Fruit fly (Drosophila melanogaster): Measurements from ENCODE around the gene Oga.

Oga gene

dm6 chr3R:21176663-21177145 is 42.2 kb upstream of the Oga start (continued):
- peak; percentile 24 for TF ChIP-seq CG10209 (GFP tag; optimal IDR thresholded peaks at IDR 0.05)
- TF ChIP-seq al (GFP tag; IDR thresholded peaks at IDR 0.05) = peak; percentile 41
- TF ChIP-seq dysf (GFP tag; IDR thresholded peaks at IDR 0.05) = peak; percentile 51; the same call in 2 of the 3 replicates
- TF ChIP-seq wek (GFP tag; optimal IDR thresholded peaks at IDR 0.05) = peak; percentile 31
- no peak for TF ChIP-seq Atf-2 (GFP tag; optimal IDR thresholded peaks at IDR 0.05)
- TF ChIP-seq CG11695 (GFP tag; IDR thresholded peaks at IDR 0.05) = 0 out of 3 replicates have a peak, but pooled peaks have one; percentile 35
- TF ChIP-seq rib (GFP tag; IDR thresholded peaks at IDR 0.05) = 0 out of 2 replicates have a peak, but pooled peaks have one; percentile 38
- peak; percentile 5 for TF ChIP-seq nau (GFP tag; optimal IDR thresholded peaks at IDR 0.05)
- peak; percentile 21 for TF ChIP-seq Hand (GFP tag; optimal IDR thresholded peaks at IDR 0.05)
- TF ChIP-seq CG17328 (GFP tag; IDR thresholded peaks at IDR 0.05) = peak; percentile 32; the same call in 1 of the 2 replicates
- TF ChIP-seq CG1233 (GFP tag; optimal IDR thresholded peaks at IDR 0.05) = peak; percentile 22
- TF ChIP-seq CG15269 (tag; optimal IDR thresholded peaks at IDR 0.05) = peak; percentile 12
- 0 out of 2 replicates have a peak, but pooled peaks have one; percentile 6 for TF ChIP-seq Xrp1 (GFP tag; IDR thresholded peaks at IDR 0.05)
- TF ChIP-seq CG9609 (GFP tag; optimal IDR thresholded peaks at IDR 0.05) = no peak
- TF ChIP-seq CG18011 (GFP tag; optimal IDR thresholded peaks at IDR 0.05) = peak; percentile 8
- TF ChIP-seq CG9932 (GFP tag; IDR thresholded peaks at IDR 0.05) = peak; percentile 43; the same call in 1 of the 2 replicates
- TF ChIP-seq Ptx1 (GFP tag; IDR thresholded peaks at IDR 0.05) = 0 out of 2 replicates have a peak, but pooled peaks have one; percentile 27
- TF ChIP-seq Sox102F (GFP tag; optimal IDR thresholded peaks at IDR 0.05) = peak; percentile 13
- peak; percentile 62 for TF ChIP-seq CG14441 (GFP tag; IDR thresholded peaks at IDR 0.05)
- TF ChIP-seq Meics (GFP tag; optimal IDR thresholded peaks at IDR 0.05) = peak; percentile 50
- peak; percentile 21 for TF ChIP-seq CG7839 (tag; optimal IDR thresholded peaks at IDR 0.05)
- no peak for TF ChIP-seq z (GFP tag; IDR thresholded peaks at IDR 0.05)
- TF ChIP-seq CG32532 (GFP tag; IDR thresholded peaks at IDR 0.05) = peak; percentile 72
- no peak; the same call in 1 of the 2 replicates for TF ChIP-seq chm (GFP tag; IDR thresholded peaks at IDR 0.05)
- no peak for TF ChIP-seq pan (optimal IDR thresholded peaks at IDR 0.05)
- peak in 1 of 2 experiments; percentile 32 for TF ChIP-seq pan (GFP tag; optimal IDR thresholded peaks at IDR 0.05 in 1 of 2, IDR thresholded peaks at IDR 0.05 in 1 of 2)
- TF ChIP-seq BtbVII (GFP tag; optimal IDR thresholded peaks at IDR 0.05) = peak; percentile 66
- 0 out of 3 replicates have a peak, but pooled peaks have one; percentile 32 for TF ChIP-seq tgo (GFP tag; IDR thresholded peaks at IDR 0.05)
- peak; percentile 39; the same call in 1 of the 3 replicates for TF ChIP-seq row (GFP tag; IDR thresholded peaks at IDR 0.05)
- peak; percentile 26 for TF ChIP-seq sqz (GFP tag; optimal IDR thresholded peaks at IDR 0.05)
- peak; percentile 50; the same call in 1 of the 2 replicates for TF ChIP-seq CG31441 (GFP tag; IDR thresholded peaks at IDR 0.05)
- TF ChIP-seq CG11723 (GFP tag; optimal IDR thresholded peaks at IDR 0.05) = peak; percentile 0
- peak; percentile 44 for TF ChIP-seq CG18619 (GFP tag; optimal IDR thresholded peaks at IDR 0.05)
- TF ChIP-seq Sox100B (GFP tag; optimal IDR thresholded peaks at IDR 0.05) = peak; percentile 35
- TF ChIP-seq chn (GFP tag; optimal IDR thresholded peaks at IDR 0.05) = no peak
- TF ChIP-seq CG3407 (GFP tag; optimal IDR thresholded peaks at IDR 0.05) = peak; percentile 43
- peak; percentile 42 for TF ChIP-seq CG6854 (GFP tag; optimal IDR thresholded peaks at IDR 0.05)
- TF ChIP-seq gro (GFP tag; optimal IDR thresholded peaks at IDR 0.05) = no peak
- TF ChIP-seq ind (GFP tag; optimal IDR thresholded peaks at IDR 0.05) = peak; percentile 12
- TF ChIP-seq Rfx (GFP tag; IDR thresholded peaks at IDR 0.05) = peak; percentile 60
- TF ChIP-seq nmo (GFP tag; optimal IDR thresholded peaks at IDR 0.05) = peak; percentile 26
- TF ChIP-seq gce (GFP tag; IDR thresholded peaks at IDR 0.05) = 0 out of 3 replicates have a peak, but pooled peaks have one; percentile 14
- no peak for TF ChIP-seq Stat92E (GFP tag; optimal IDR thresholded peaks at IDR 0.05)
- no peak for TF ChIP-seq ac (GFP tag; optimal IDR thresholded peaks at IDR 0.05)
- TF ChIP-seq CG4328 (GFP tag; optimal IDR thresholded peaks at IDR 0.05) = peak; percentile 22
- TF ChIP-seq sd (tag; optimal IDR thresholded peaks at IDR 0.05) = peak; percentile 17
- peak; percentile 44 for TF ChIP-seq CG6683 (GFP tag; optimal IDR thresholded peaks at IDR 0.05)
- TF ChIP-seq dmrt99B (tag; optimal IDR thresholded peaks at IDR 0.05) = peak; percentile 30
- peak; percentile 85 for TF ChIP-seq sens (GFP tag)
- TF ChIP-seq ci (GFP tag; IDR thresholded peaks at IDR 0.05) = peak; percentile 50; the same call in 1 of the 3 replicates
